Fruit fly (Drosophila melanogaster): ENCODE measurements around the gene Sras.

Gene Sras

DNA sequence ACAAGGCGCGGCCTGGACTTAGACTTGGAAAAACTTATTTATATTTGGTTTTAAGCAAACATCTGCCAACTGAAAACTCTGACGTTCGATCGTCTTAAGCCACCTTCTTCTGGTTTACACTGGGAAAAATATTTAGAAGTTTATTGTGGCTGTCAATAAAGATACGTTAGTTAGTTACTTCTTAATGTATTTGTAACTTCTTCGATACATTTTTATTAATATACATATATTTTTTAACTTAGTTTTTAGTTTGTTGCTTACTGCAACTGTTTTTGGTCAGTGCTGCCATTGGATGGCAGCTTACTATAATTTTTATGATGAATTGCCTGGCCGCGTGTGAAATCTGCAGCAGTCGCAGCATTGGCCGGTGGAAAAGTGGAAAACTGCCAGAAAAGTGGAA is 45.9 kb downstream of the Sras start (continued):
- 0 out of 3 replicates have a peak, but pooled peaks have one; percentile 11 for TF ChIP-seq CG17361 (GFP tag; IDR thresholded peaks at IDR 0.05)

DNA sequence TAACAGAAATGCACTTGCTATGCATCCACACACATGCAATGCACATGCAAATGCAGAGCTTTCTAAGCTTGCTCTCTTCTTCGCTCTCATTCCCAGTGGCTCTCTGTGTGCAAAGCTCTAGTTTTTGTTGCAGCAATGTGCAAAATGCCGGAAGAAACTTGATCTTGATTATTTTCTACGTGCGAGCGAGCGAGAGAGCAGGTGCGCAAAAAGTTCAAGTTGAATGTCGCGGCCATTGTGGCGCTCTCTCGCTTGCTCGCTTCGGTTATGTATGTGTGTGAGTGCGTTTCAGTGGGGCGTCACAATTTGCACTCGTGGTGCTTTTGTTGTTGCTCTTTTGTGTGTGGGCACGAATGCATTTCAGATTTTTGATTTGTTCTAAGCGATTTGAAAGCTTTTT is 47.0 kb downstream of the Sras start:
- TF ChIP-seq Gsc (GFP tag; IDR thresholded peaks at IDR 0.05) (no peak), Fer2 (tag; optimal IDR thresholded peaks at IDR 0.05) (no peak), tna (GFP tag; IDR thresholded peaks at IDR 0.05; ENCODE audit: partially characterized antibody) (no peak), CG17912 (GFP tag; optimal IDR thresholded peaks at IDR 0.05) (no peak), CG6654 (GFP tag; optimal IDR thresholded peaks at IDR 0.05) (no peak), gem (tag; optimal IDR thresholded peaks at IDR 0.05) (no peak), CG9797 (GFP tag; optimal IDR thresholded peaks at IDR 0.05) (no peak), Dbx (GFP tag; IDR thresholded peaks at IDR 0.05) (no peak), hth (optimal IDR thresholded peaks at IDR 0.05) (no peak), sna (GFP tag; IDR thresholded peaks at IDR 0.05; ENCODE audit: partially characterized antibody) (no peak), fu2 (GFP tag; optimal IDR thresholded peaks at IDR 0.05) (no peak), CG34376 (GFP tag; optimal IDR thresholded peaks at IDR 0.05) (no peak), CG18599 (GFP tag; optimal IDR thresholded peaks at IDR 0.05) (no peak), CG13296 (GFP tag; optimal IDR thresholded peaks at IDR 0.05) (no peak), jigr1 (GFP tag; IDR thresholded peaks at IDR 0.05) (no peak), dati (GFP tag; IDR thresholded peaks at IDR 0.05) (no peak), aop (GFP tag; IDR thresholded peaks at IDR 0.05) (peak; percentile 66; the same call in 1 of the 2 replicates), CG15073 (GFP tag; optimal IDR thresholded peaks at IDR 0.05) (no peak), CG34422 (GFP tag; IDR thresholded peaks at IDR 0.05) (no peak), CG6254 (GFP tag; optimal IDR thresholded peaks at IDR 0.05) (no peak), usp (GFP tag; optimal IDR thresholded peaks at IDR 0.05) (no peak), Eip74EF (GFP tag; optimal IDR thresholded peaks at IDR 0.05) (peak in 1 of 2 experiments; percentile 84), CG16779 (GFP tag; IDR thresholded peaks at IDR 0.05) (no peak), btn (GFP tag; optimal IDR thresholded peaks at IDR 0.05) (no peak), Deaf1 (tag; optimal IDR thresholded peaks at IDR 0.05) (peak; percentile 33), Hr3 (GFP tag; optimal IDR thresholded peaks at IDR 0.05) (no peak), Sox102F (GFP tag; optimal IDR thresholded peaks at IDR 0.05) (no peak), CG3407 (GFP tag; optimal IDR thresholded peaks at IDR 0.05) (no peak), CG10979 (tag; optimal IDR thresholded peaks at IDR 0.05) (no peak), CG17186 (GFP tag; optimal IDR thresholded peaks at IDR 0.05) (no peak), mld (GFP tag; IDR thresholded peaks at IDR 0.05; ENCODE audit: partially characterized antibody) (no peak), Blimp-1 (GFP tag; optimal IDR thresholded peaks at IDR 0.05) (peak; percentile 16), CG34224 (GFP tag; IDR thresholded peaks at IDR 0.05; ENCODE audit: partially characterized antibody) (no peak), CG15514 (GFP tag; optimal IDR thresholded peaks at IDR 0.05) (no peak), CrebB (tag; optimal IDR thresholded peaks at IDR 0.05) (no peak), sug (tag; optimal IDR thresholded peaks at IDR 0.05) (no peak), grau (tag; optimal IDR thresholded peaks at IDR 0.05) (no peak), oc (tag; optimal IDR thresholded peaks at IDR 0.05) (peak; percentile 13), rib (GFP tag; IDR thresholded peaks at IDR 0.05) (peak; percentile 36; the same call in 1 of the 2 replicates), CG1024 (GFP tag; IDR thresholded peaks at IDR 0.05) (no peak), Awh (GFP tag; IDR thresholded peaks at IDR 0.05) (no peak), chinmo (GFP tag; IDR thresholded peaks at IDR 0.05; ENCODE audit: partially characterized antibody) (peak; percentile 58; the same call in 1 of the 4 replicates), CG31365 (tag; optimal IDR thresholded peaks at IDR 0.05) (no peak), ash1 (GFP tag; optimal IDR thresholded peaks at IDR 0.05) (no peak), danr (GFP tag; IDR thresholded peaks at IDR 0.05) (no peak), chm (GFP tag; IDR thresholded peaks at IDR 0.05) (no peak), zen (tag; optimal IDR thresholded peaks at IDR 0.05) (no peak), eve (GFP tag; optimal IDR thresholded peaks at IDR 0.05) (no peak)
